Worm (Caenorhabditis elegans) whole organism, L4 larva: Measurements from ENCODE around the gene C52G5.3.

Source experiments
- F10B5.3 ChIP-seq: sonication (generic microtip); optimal IDR thresholded peaks from 2 replicates; lab custom pipeline; 2016; ENCODE audit warnings: mild to moderate bottlenecking, missing genetic modification characterization, missing compliant biosample characterization
- F44E2.7 ChIP-seq: fragments of 200-800 bp; sonication (Bioruptor generic); IDR thresholded peaks from 2 replicates; pipeline ENCODE4 v2.1.2; 2022; ENCODE audit warnings: missing genetic modification characterization, missing compliant biosample characterization
- Y105C5A.15 ChIP-seq: fragments of 200-800 bp; sonication (Bioruptor generic); IDR thresholded peaks from 2 replicates; pipeline ENCODE4 v1.3.6; 2022; ENCODE audit warnings: missing genetic modification characterization, missing compliant biosample characterization
- Y48G9A.11 ChIP-seq: fragments of 200-800 bp; sonication (Bioruptor generic); IDR thresholded peaks from 2 replicates; pipeline ENCODE4 v1.3.6; 2022; ENCODE audit warnings: missing genetic modification reagents, missing genetic modification characterization, missing compliant biosample characterization
- Y5F2A.4 ChIP-seq: fragments of 200-800 bp; sonication (Bioruptor generic); optimal IDR thresholded peaks from 2 replicates; lab custom pipeline; 2018; ENCODE audit warnings: mild to moderate bottlenecking, missing genetic modification characterization, missing compliant biosample characterization
- Y75B8A.6 ChIP-seq: fragments of 200-800 bp; sonication (Bioruptor generic); IDR thresholded peaks from 2 replicates; pipeline ENCODE4 v1.3.6; 2022; ENCODE audit warnings: missing genetic modification reagents, missing genetic modification characterization, missing compliant biosample characterization
- aly-2 ChIP-seq: sonication (generic microtip); optimal IDR thresholded peaks from 2 replicates; lab custom pipeline; 2018; ENCODE audit warnings: missing biosample characterization, missing genetic modification characterization
- arid-1 ChIP-seq: fragments of 200-800 bp; sonication (Bioruptor generic); conservative IDR thresholded peaks from 2 replicates; pipeline ENCODE4 v1.3.6; 2022; ENCODE audit warnings: missing genetic modification reagents, missing genetic modification characterization, missing compliant biosample characterization
- attf-4 ChIP-seq: sonication (generic microtip); optimal IDR thresholded peaks from 3 replicates; lab custom pipeline; 2017; ENCODE audit warnings: missing biosample characterization, missing genetic modification characterization
- ceh-32 ChIP-seq: sonication (generic microtip); optimal IDR thresholded peaks from 2 replicates; lab custom pipeline; 2016; ENCODE audit warnings: mild to moderate bottlenecking, missing genetic modification characterization, missing compliant biosample characterization; ENCODE audit not compliant: poor library complexity
- ceh-44 ChIP-seq: fragments of 200-800 bp; sonication (Bioruptor generic); IDR thresholded peaks from 2 replicates; pipeline ENCODE4 v1.3.6; 2022; ENCODE audit warnings: missing genetic modification reagents, missing genetic modification characterization, missing compliant biosample characterization
- ceh-62 ChIP-seq: sonication (generic microtip); optimal IDR thresholded peaks from 2 replicates; lab custom pipeline; 2017; ENCODE audit warnings: missing biosample characterization, missing genetic modification characterization
- ces-1 ChIP-seq: fragments of 150-350 bp; sonication (generic microtip); optimal IDR thresholded peaks from 4 replicates; lab custom pipeline; 2014; ENCODE audit warnings: missing biosample characterization, missing genetic modification reagents, missing genetic modification characterization
- cey-2 ChIP-seq: sonication (generic microtip); optimal IDR thresholded peaks from 3 replicates; lab custom pipeline; 2017; ENCODE audit warnings: missing genetic modification characterization, mild to moderate bottlenecking, missing compliant biosample characterization, antibody characterized with exemption, borderline replicate concordance; ENCODE audit not compliant: insufficient read depth
- ctbp-1 ChIP-seq: fragments of 200-800 bp; sonication (Bioruptor generic); IDR thresholded peaks from 2 replicates; pipeline ENCODE4 v1.3.6; 2022; ENCODE audit warnings: missing genetic modification reagents, missing genetic modification characterization, missing compliant biosample characterization
- daf-12 ChIP-seq: fragments of 150-350 bp; optimal IDR thresholded peaks from 2 replicates; lab custom pipeline; 2014; ENCODE audit warnings: missing biosample characterization, missing genetic modification reagents, missing genetic modification characterization
- daf-16 ChIP-seq, 3 experiments: sonication (generic microtip); optimal IDR thresholded peaks; 2 replicates each; lab custom pipeline; 2016 to 2017; ENCODE audit warnings: missing genetic modification characterization in 3 of 3, missing genetic modification reagents in 3 of 3, mild to moderate bottlenecking in 2 of 3, missing compliant biosample characterization in 2 of 3, missing biosample characterization in 1 of 3, moderate library complexity in 1 of 3
- daf-8 ChIP-seq: fragments of 200-800 bp; sonication (Bioruptor generic); IDR thresholded peaks from 2 replicates; pipeline ENCODE4 v1.3.6; 2022; ENCODE audit warnings: missing genetic modification characterization, missing compliant biosample characterization
- dmd-6 ChIP-seq: fragments of 200-800 bp; sonication (Bioruptor generic); IDR thresholded peaks from 2 replicates; pipeline ENCODE4 v1.3.6; 2022; ENCODE audit warnings: missing genetic modification reagents, missing genetic modification characterization, missing compliant biosample characterization
- dmd-8 ChIP-seq: fragments of 200-800 bp; sonication (Bioruptor generic); IDR thresholded peaks from 2 replicates; pipeline ENCODE4 v1.3.6; 2022; ENCODE audit warnings: missing genetic modification characterization, missing compliant biosample characterization
- egl-27 ChIP-seq: sonication (generic microtip); optimal IDR thresholded peaks from 3 replicates; lab custom pipeline; 2017; ENCODE audit warnings: missing biosample characterization, missing genetic modification reagents, missing genetic modification characterization
- fos-1 ChIP-seq: fragments of 150-350 bp; optimal IDR thresholded peaks from 2 replicates; lab custom pipeline; 2014; ENCODE audit warnings: missing biosample characterization, missing genetic modification characterization
- hlh-30 ChIP-seq: sonication (generic microtip); optimal IDR thresholded peaks from 2 replicates; lab custom pipeline; 2017; ENCODE audit warnings: antibody characterized with exemption, mild to moderate bottlenecking, missing genetic modification characterization, missing compliant biosample characterization; ENCODE audit not compliant: insufficient read depth
- jun-1 ChIP-seq: fragments of 150-350 bp; optimal IDR thresholded peaks from 2 replicates; lab custom pipeline; 2014; ENCODE audit warnings: missing biosample characterization, missing genetic modification reagents, missing genetic modification characterization
- lin-13 ChIP-seq: fragments of 150-350 bp; optimal IDR thresholded peaks from 2 replicates; lab custom pipeline; 2014; ENCODE audit warnings: missing biosample characterization, missing genetic modification reagents, missing genetic modification characterization
- lin-15B ChIP-seq: fragments of 150-350 bp; sonication (generic microtip); optimal IDR thresholded peaks from 3 replicates; lab custom pipeline; 2014; ENCODE audit warnings: missing biosample characterization, missing genetic modification characterization
- lin-38 ChIP-seq: fragments of 200-800 bp; sonication (Bioruptor generic); IDR thresholded peaks from 2 replicates; pipeline ENCODE4 v1.3.6; 2022; ENCODE audit warnings: missing genetic modification reagents, missing genetic modification characterization, missing compliant biosample characterization
- lin-39 ChIP-seq: fragments of 150-350 bp; optimal IDR thresholded peaks from 2 replicates; lab custom pipeline; 2014; ENCODE audit warnings: missing biosample characterization, missing genetic modification reagents, missing genetic modification characterization
- lir-3 ChIP-seq: sonication (generic microtip); optimal IDR thresholded peaks from 2 replicates; lab custom pipeline; 2016; ENCODE audit warnings: mild to moderate bottlenecking, missing genetic modification characterization, missing compliant biosample characterization
- madf-5 ChIP-seq, 2 experiments: fragments of 200-800 bp; sonication (Bioruptor generic); IDR thresholded peaks; 2 replicates each; pipeline ENCODE4 v1.3.6; 2022; ENCODE audit warnings: missing compliant biosample characterization in 2 of 2, missing genetic modification characterization in 2 of 2
- mep-1 ChIP-seq: fragments of 150-350 bp; sonication (generic microtip); optimal IDR thresholded peaks from 3 replicates; lab custom pipeline; 2014; ENCODE audit warnings: missing biosample characterization, missing genetic modification characterization
- mes-2 ChIP-seq: sonication (generic microtip); optimal IDR thresholded peaks from 2 replicates; lab custom pipeline; 2016; ENCODE audit warnings: missing genotype, mild to moderate bottlenecking, missing genetic modification characterization, missing compliant biosample characterization; ENCODE audit not compliant: poor library complexity, severe bottlenecking
- nhr-10 ChIP-seq: fragments of 150-350 bp; optimal IDR thresholded peaks from 2 replicates; lab custom pipeline; 2014; ENCODE audit warnings: missing biosample characterization, missing genetic modification characterization
- nhr-102 ChIP-seq: sonication (generic microtip); optimal IDR thresholded peaks from 2 replicates; lab custom pipeline; 2016; ENCODE audit warnings: mild to moderate bottlenecking, missing genetic modification characterization, moderate library complexity, missing compliant biosample characterization
- nhr-237 ChIP-seq: sonication (generic microtip); optimal IDR thresholded peaks from 2 replicates; lab custom pipeline; 2017; ENCODE audit warnings: missing biosample characterization, missing genetic modification characterization
- nhr-77 ChIP-seq: fragments of 150-350 bp; optimal IDR thresholded peaks from 2 replicates; lab custom pipeline; 2014; ENCODE audit warnings: missing biosample characterization, missing genetic modification characterization
- php-3 ChIP-seq: fragments of 200-800 bp; sonication (Bioruptor generic); IDR thresholded peaks from 2 replicates; pipeline ENCODE4 v1.3.6; 2022; ENCODE audit warnings: missing genetic modification reagents, missing genetic modification characterization, missing compliant biosample characterization
- pqm-1 ChIP-seq: sonication (generic microtip); optimal IDR thresholded peaks from 2 replicates; lab custom pipeline; 2017; ENCODE audit warnings: missing biosample characterization, missing genetic modification characterization
- saeg-2 ChIP-seq: fragments of 200-800 bp; sonication (Bioruptor generic); IDR thresholded peaks from 2 replicates; pipeline ENCODE4 v1.3.6; 2022; ENCODE audit warnings: missing genetic modification reagents, missing genetic modification characterization, missing compliant biosample characterization
- set-16 ChIP-seq: fragments of 200-800 bp; sonication (Bioruptor generic); IDR thresholded peaks from 2 replicates; pipeline ENCODE4 v1.3.6; 2022; ENCODE audit warnings: missing genetic modification reagents, missing genetic modification characterization, missing compliant biosample characterization
- skn-1 ChIP-seq: fragments of 150-350 bp; optimal IDR thresholded peaks from 2 replicates; lab custom pipeline; 2014; ENCODE audit warnings: missing biosample characterization, missing genetic modification characterization
- tag-97 ChIP-seq: fragments of 200-800 bp; sonication (Bioruptor generic); IDR thresholded peaks from 2 replicates; pipeline ENCODE4 v1.3.6; 2022; ENCODE audit warnings: missing genetic modification characterization, missing compliant biosample characterization
- unc-130 ChIP-seq: sonication (generic microtip); optimal IDR thresholded peaks from 2 replicates; lab custom pipeline; 2016; ENCODE audit warnings: missing genetic modification reagents, missing genetic modification characterization, missing compliant biosample characterization
- zfp-2 ChIP-seq: sonication (generic microtip); optimal IDR thresholded peaks from 2 replicates; lab custom pipeline; 2016; ENCODE audit warnings: mild to moderate bottlenecking, missing genetic modification characterization, missing compliant biosample characterization
- zfp-3 ChIP-seq: fragments of 200-800 bp; sonication (Bioruptor generic); conservative IDR thresholded peaks from 2 replicates; pipeline ENCODE4 v1.3.6; 2022; ENCODE audit warnings: missing genetic modification reagents, missing genetic modification characterization, missing compliant biosample characterization
- zip-2 ChIP-seq: fragments of 150-350 bp; optimal IDR thresholded peaks from 2 replicates; lab custom pipeline; 2014; ENCODE audit warnings: missing biosample characterization, missing genetic modification characterization
- ztf-7 ChIP-seq: fragments of 150-350 bp; optimal IDR thresholded peaks from 2 replicates; lab custom pipeline; 2014; ENCODE audit warnings: missing biosample characterization, missing genetic modification characterization

Gene C52G5.3

ce11 chrX:12860711-12861287 lies 14.9 kb upstream of the C52G5.3 start, which contains the start of gene T14G8.3 (continued):
- TF ChIP-seq arid-1 (GFP tag; lab: Robert Waterston, UW): no peak
- no peak for TF ChIP-seq Y75B8A.6 (GFP tag; lab: Robert Waterston, UW)
- TF ChIP-seq unc-130 (GFP tag; lab: Kevin White, UChicago): no peak
- no peak for TF ChIP-seq php-3
- TF ChIP-seq lin-15B: no peak
- TF ChIP-seq lin-38 (GFP tag; lab: Robert Waterston, UW): no peak
- no peak for TF ChIP-seq ces-1 (GFP tag; lab: Kevin White, UChicago)
- no peak for TF ChIP-seq tag-97 (GFP tag; lab: Robert Waterston, UW)
- no peak for TF ChIP-seq zip-2 (tag; lab: Kevin White, UChicago)
- TF ChIP-seq lir-3 (tag; lab: Kevin White, UChicago): no peak
- TF ChIP-seq nhr-102: peak; percentile 23
- peak; percentile 26; the same call in 1 of the 2 replicates for TF ChIP-seq dmd-6 (GFP tag; lab: Robert Waterston, UW)
- TF ChIP-seq pqm-1 (tag; lab: Kevin White, UChicago): peak; percentile 7
- TF ChIP-seq ceh-32 (tag; lab: Kevin White, UChicago): no peak
- no peak for TF ChIP-seq ctbp-1
- TF ChIP-seq daf-12 (tag; lab: Kevin White, UChicago): no peak
- TF ChIP-seq mes-2 (tag; lab: Kevin White, UChicago): peak; percentile 69
- no peak for TF ChIP-seq attf-4
- no peak for TF ChIP-seq Y105C5A.15 (GFP tag; lab: Robert Waterston, UW)
- no peak for TF ChIP-seq skn-1
- no peak for TF ChIP-seq fos-1 (tag; lab: Kevin White, UChicago)
- no peak for TF ChIP-seq Y5F2A.4 (GFP tag; lab: Kevin White, UChicago)
- no peak for TF ChIP-seq daf-16 (GFP tag; optimal IDR thresholded peaks at IDR 0.05; lab: Kevin White, UChicago)
- peak; percentile 52 for TF ChIP-seq daf-16 (tag; optimal IDR thresholded peaks at IDR 0.05; lab: Kevin White, UChicago)
- TF ChIP-seq F44E2.7 (GFP tag; lab: Robert Waterston, UW): no peak
- TF ChIP-seq set-16 (GFP tag; lab: Robert Waterston, UW): no peak
- no peak for TF ChIP-seq zfp-2 (tag; lab: Kevin White, UChicago)

ce11 chrX:12857701-12858100 lies 11.8 kb upstream of the C52G5.3 start, which contains the start of gene T14G8.2:
TSS of gene T14G8.2 (plus strand) at chrX:12858001.
- TF ChIP-seq Y48G9A.11 (GFP tag; lab: Robert Waterston, UW) (no peak), Y5F2A.4 (GFP tag; lab: Kevin White, UChicago) (no peak), ceh-44 (no peak), F10B5.3 (tag; lab: Kevin White, UChicago) (no peak), zip-2 (tag; lab: Kevin White, UChicago) (no peak), lin-13 (GFP tag; lab: Kevin White, UChicago) (no peak), aly-2 (tag; lab: Kevin White, UChicago) (no peak)

- TF ChIP-seq ceh-62 (tag; lab: Kevin White, UChicago) (no peak), madf-5 (GFP tag; IDR thresholded peaks at IDR 0.05; lab: Robert Waterston, UW) (peak; percentile 34 to 62; a peak in 1 of 4 replicates), zfp-3 (GFP tag; lab: Robert Waterston, UW) (no peak), egl-27 (tag; lab: Kevin White, UChicago) (no peak), Y48G9A.11 (GFP tag; lab: Robert Waterston, UW) (0 out of 2 replicates have a peak, but pooled peaks have one; percentile 15), mes-2 (tag; lab: Kevin White, UChicago) (peak; percentile 33), Y105C5A.15 (GFP tag; lab: Robert Waterston, UW) (no peak), nhr-10 (tag; lab: Kevin White, UChicago) (no peak), mep-1 (tag; lab: Kevin White, UChicago) (no peak), saeg-2 (GFP tag; lab: Robert Waterston, UW) (no peak), Y75B8A.6 (GFP tag; lab: Robert Waterston, UW) (no peak), daf-8 (no peak), cey-2 (tag; lab: Kevin White, UChicago) (no peak), ctbp-1 (no peak), lin-13 (GFP tag; lab: Kevin White, UChicago) (no peak), lin-38 (GFP tag; lab: Robert Waterston, UW) (peak; percentile 56), nhr-237 (tag; lab: Kevin White, UChicago) (no peak), dmd-8 (GFP tag; lab: Robert Waterston, UW) (peak; percentile 70), daf-12 (tag; lab: Kevin White, UChicago) (no peak), ztf-7 (tag; lab: Kevin White, UChicago) (no peak), jun-1 (no peak), lin-39 (tag; lab: Kevin White, UChicago) (no peak), hlh-30 (tag; lab: Kevin White, UChicago) (no peak), nhr-77 (no peak)
These were observed 8.7 kb upstream of the C52G5.3 start for ce11 chrX:12854680-12855079.
